Worm (Caenorhabditis elegans): Measurements from ENCODE around the gene srx-114.

Gene srx-114

DNA sequence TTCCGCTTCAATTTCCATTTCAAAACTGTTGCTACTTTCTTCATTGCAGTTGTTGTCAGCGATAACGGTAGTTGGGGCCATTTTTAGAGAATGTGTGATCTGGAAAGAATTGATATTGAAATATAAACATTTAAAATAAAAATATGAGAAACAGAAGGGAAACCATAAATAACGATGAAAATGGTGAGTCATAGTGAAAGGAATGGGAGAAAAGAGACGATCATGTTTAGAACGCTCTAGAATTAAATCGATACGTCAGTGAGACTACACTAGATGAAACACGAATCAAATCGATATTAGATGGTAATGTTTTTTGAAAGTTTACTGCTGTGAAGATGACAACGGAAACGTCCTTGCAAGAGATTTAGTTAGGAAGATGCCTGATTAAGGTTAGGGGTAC is 24.0 kb downstream of the srx-114 start, which contains the start of the genes EEED8.12 and EEED8.4:
Gene EEED8.12 (minus strand): TSS at position 101 of the 400 bp plus-strand sequence.
Gene EEED8.4 (plus strand): TSS at position 396 of the 400 bp plus-strand sequence.
- TF ChIP-seq zag-1 (tag; optimal IDR thresholded peaks at IDR 0.05) (no peak), vab-7 (GFP tag; IDR thresholded peaks at IDR 0.05) (no peak)

- TF ChIP-seq nhr-6 (tag; optimal IDR thresholded peaks at IDR 0.05) (no peak), ztf-7 (tag; optimal IDR thresholded peaks at IDR 0.05) (no peak), hlh-30 (tag; optimal IDR thresholded peaks at IDR 0.05; ENCODE audit: insufficient read depth) (no peak), mep-1 (tag; optimal IDR thresholded peaks at IDR 0.05) (no peak), ama-1 (optimal IDR thresholded peaks at IDR 0.05) (no peak)
Observed at ce11 chrII:5407548-5407947, 25.4 kb downstream of the srx-114 start, which contains the start of gene clec-141. Gene clec-141 (minus strand): TSS chrII:5407648.

DNA sequence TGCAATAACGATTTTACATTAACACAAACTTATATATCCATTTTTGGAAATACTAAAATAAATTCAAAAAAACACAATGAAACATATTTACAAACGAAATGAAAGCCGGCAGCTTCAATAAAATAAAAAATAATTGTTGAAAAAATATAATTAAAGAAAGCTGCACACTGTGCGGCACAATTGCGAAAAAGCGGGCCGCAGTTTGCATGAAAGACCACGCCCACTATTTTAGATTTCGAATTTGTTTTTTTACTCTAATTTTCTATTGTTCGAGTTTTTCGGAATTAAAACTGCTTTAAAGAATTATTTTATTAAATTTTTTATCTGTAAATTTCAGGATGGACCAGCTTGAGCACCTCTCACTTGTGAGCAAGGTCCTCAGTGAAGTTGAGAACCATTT is 33.8 kb downstream of the srx-114 start, which contains the start of gene mog-5:
Gene mog-5 (plus strand): TSS at position 338 of the 400 bp plus-strand sequence.
- TF ChIP-seq hlh-30 (tag; optimal IDR thresholded peaks at IDR 0.05; ENCODE audit: insufficient read depth) (peak; percentile 23), lin-38 (GFP tag; IDR thresholded peaks at IDR 0.05) (peak; percentile 40; the same call in 1 of the 2 replicates), dpl-1 (GFP tag; optimal IDR thresholded peaks at IDR 0.05) (peak; percentile 26), nhr-76 (tag; optimal IDR thresholded peaks at IDR 0.05) (no peak), madf-5 (GFP tag; IDR thresholded peaks at IDR 0.05) (no peak), pha-4 (GFP tag; IDR thresholded peaks at IDR 0.05) (no peak), pha-4 (tag; optimal IDR thresholded peaks at IDR 0.05) (peak; percentile 25), nhr-11 (tag; optimal IDR thresholded peaks at IDR 0.05) (no peak), mdl-1 (tag; optimal IDR thresholded peaks at IDR 0.05) (no peak), mes-2 (tag; optimal IDR thresholded peaks at IDR 0.05; ENCODE audit: poor library complexity, severe bottlenecking) (peak; percentile 77), tag-97 (GFP tag; IDR thresholded peaks at IDR 0.05) (no peak)

DNA sequence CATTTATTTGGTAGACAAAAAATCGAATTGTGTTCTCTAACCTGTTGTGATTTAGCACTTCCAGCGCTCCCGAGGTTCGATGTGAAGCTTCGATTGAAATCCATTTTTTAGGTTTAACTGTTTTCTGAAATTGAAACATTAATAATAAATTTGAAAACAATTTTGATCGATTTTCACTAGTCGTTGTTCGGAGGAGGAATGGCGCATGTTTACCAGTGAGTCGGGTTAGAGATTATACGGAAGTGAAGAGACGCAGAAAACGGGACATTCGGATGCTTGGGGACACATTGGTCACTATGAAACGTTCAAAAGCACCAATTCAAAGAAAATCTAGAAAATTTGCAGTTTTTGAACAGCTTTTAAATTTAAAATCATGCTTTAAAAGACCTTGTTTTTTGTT is 34.2 kb downstream of the srx-114 start, which contains the start of gene fbxl-3:
Gene fbxl-3 (minus strand): TSS at position 124 of the 400 bp plus-strand sequence.
- TF ChIP-seq F26F4.8 (GFP tag; conservative IDR thresholded peaks at IDR 0.05) = no peak
- no peak for TF ChIP-seq set-16 (GFP tag; IDR thresholded peaks at IDR 0.05)
- no peak for TF ChIP-seq snpc-4 (tag; optimal IDR thresholded peaks at IDR 0.05)
- no peak for TF ChIP-seq jun-1 (tag; optimal IDR thresholded peaks at IDR 0.05)
- TF ChIP-seq madf-9 (GFP tag; conservative IDR thresholded peaks at IDR 0.05) = no peak
- no peak for TF ChIP-seq nhr-10 (tag; optimal IDR thresholded peaks at IDR 0.05)
- no peak for TF ChIP-seq unc-130 (GFP tag; optimal IDR thresholded peaks at IDR 0.05)
- TF ChIP-seq zag-1 (tag; optimal IDR thresholded peaks at IDR 0.05) = no peak
- no peak for TF ChIP-seq nhr-76 (tag; optimal IDR thresholded peaks at IDR 0.05)
- TF ChIP-seq nhr-41 (GFP tag; IDR thresholded peaks at IDR 0.05) = no peak
- TF ChIP-seq lin-15B (tag; optimal IDR thresholded peaks at IDR 0.05) = no peak
- no peak for TF ChIP-seq egl-27 (tag; optimal IDR thresholded peaks at IDR 0.05)
- TF ChIP-seq hlh-11 (tag; optimal IDR thresholded peaks at IDR 0.05) = peak; percentile 11
- TF ChIP-seq nhr-28 (tag; optimal IDR thresholded peaks at IDR 0.05) = peak; percentile 2
- TF ChIP-seq Y105C5A.15 (GFP tag; IDR thresholded peaks at IDR 0.05) = no peak
- no peak for TF ChIP-seq daf-16 (GFP tag; optimal IDR thresholded peaks at IDR 0.05)
- TF ChIP-seq daf-16 (tag; optimal IDR thresholded peaks at IDR 0.05) = peak; percentile 61
- TF ChIP-seq ceh-82 (tag; optimal IDR thresholded peaks at IDR 0.05) = no peak
- TF ChIP-seq daf-19 (GFP tag; conservative IDR thresholded peaks at IDR 0.05) = no peak
- TF ChIP-seq pqm-1 (tag; optimal IDR thresholded peaks at IDR 0.05) = no peak
- TF ChIP-seq ztf-7 (tag; optimal IDR thresholded peaks at IDR 0.05) = no peak
- no peak for TF ChIP-seq sdz-12 (GFP tag; optimal IDR thresholded peaks at IDR 0.05)
- TF ChIP-seq mxl-3 (GFP tag; optimal IDR thresholded peaks at IDR 0.05) = no peak
- TF ChIP-seq dmd-8 (GFP tag; IDR thresholded peaks at IDR 0.05) = no peak
